Worm (Caenorhabditis elegans): ENCODE measurements around the gene K02E7.1.

Gene K02E7.1

DNA sequence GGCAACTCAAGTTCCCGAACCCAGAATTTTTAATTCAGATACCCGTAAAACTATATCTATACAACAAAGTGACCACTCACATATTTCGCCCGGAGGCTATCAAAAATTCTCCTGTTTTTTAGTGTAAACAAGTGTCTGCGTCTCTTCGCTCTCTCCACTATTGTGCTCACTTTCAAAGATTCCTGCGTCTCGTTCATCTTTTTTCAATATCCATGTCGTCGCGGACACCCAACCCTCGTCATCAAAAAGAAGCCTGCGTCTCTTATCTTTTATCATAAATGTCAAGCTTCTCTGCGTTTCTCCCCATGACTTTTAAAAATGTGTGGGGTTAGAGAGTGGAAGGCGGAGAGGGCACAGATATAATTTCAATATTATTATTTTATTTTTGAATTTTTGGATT, 1.9 kb downstream of the K02E7.1 start:
- TF ChIP-seq nhr-76 (tag; optimal IDR thresholded peaks at IDR 0.05): no peak
- no peak for TF ChIP-seq mdl-1 (tag; optimal IDR thresholded peaks at IDR 0.05)
- peak; percentile 57 for TF ChIP-seq egl-5 (tag; optimal IDR thresholded peaks at IDR 0.05)
- peak; percentile 59 for TF ChIP-seq hmg-11 (tag; optimal IDR thresholded peaks at IDR 0.05)
- TF ChIP-seq nhr-11 (tag; optimal IDR thresholded peaks at IDR 0.05): no peak
- TF ChIP-seq nfya-1 (tag; optimal IDR thresholded peaks at IDR 0.05; ENCODE audit: insufficient read depth): peak; percentile 61
- no peak for TF ChIP-seq fos-1 (tag; optimal IDR thresholded peaks at IDR 0.05)
- peak; percentile 32 for TF ChIP-seq snpc-4 (tag; optimal IDR thresholded peaks at IDR 0.05)
- TF ChIP-seq skn-1 (tag; optimal IDR thresholded peaks at IDR 0.05): peak; percentile 81
- TF ChIP-seq sea-2 (GFP tag; optimal IDR thresholded peaks at IDR 0.05): no peak
- peak; percentile 35 for TF ChIP-seq pha-4 (tag; optimal IDR thresholded peaks at IDR 0.05)
- peak; percentile 10 for TF ChIP-seq lin-15B (tag; optimal IDR thresholded peaks at IDR 0.05)
- peak; percentile 11 for TF ChIP-seq lin-39 (tag; optimal IDR thresholded peaks at IDR 0.05)
- no peak for TF ChIP-seq jun-1 (tag; optimal IDR thresholded peaks at IDR 0.05)

ce11 chrII:1085546-1085945, 2.6 kb downstream of the K02E7.1 start:
- TF ChIP-seq R02D3.7 (tag; optimal IDR thresholded peaks at IDR 0.05) (no peak), tbx-2 (tag; optimal IDR thresholded peaks at IDR 0.05) (no peak), lin-39 (tag; optimal IDR thresholded peaks at IDR 0.05) (no peak), hmg-11 (tag; optimal IDR thresholded peaks at IDR 0.05) (no peak), ZK546.5 (tag; optimal IDR thresholded peaks at IDR 0.05) (no peak), ztf-11 (tag; optimal IDR thresholded peaks at IDR 0.05) (no peak), elt-3 (tag; optimal IDR thresholded peaks at IDR 0.05) (no peak), lin-15B (tag; optimal IDR thresholded peaks at IDR 0.05) (no peak), eor-1 (tag; optimal IDR thresholded peaks at IDR 0.05) (no peak), nhr-43 (tag; optimal IDR thresholded peaks at IDR 0.05; ENCODE audit: poor library complexity, severe bottlenecking) (no peak)

- TF ChIP-seq mdl-1 (tag; optimal IDR thresholded peaks at IDR 0.05) (no peak), elt-3 (tag; optimal IDR thresholded peaks at IDR 0.05) (no peak), nhr-11 (tag; optimal IDR thresholded peaks at IDR 0.05) (no peak), nhr-237 (tag; optimal IDR thresholded peaks at IDR 0.05) (no peak), mml-1 (tag; optimal IDR thresholded peaks at IDR 0.05) (no peak), elt-1 (tag; optimal IDR thresholded peaks at IDR 0.05) (no peak), egl-27 (tag; optimal IDR thresholded peaks at IDR 0.05) (no peak), ZK546.5 (tag; optimal IDR thresholded peaks at IDR 0.05) (no peak), ceh-16 (tag; optimal IDR thresholded peaks at IDR 0.05) (no peak), nhr-23 (tag; optimal IDR thresholded peaks at IDR 0.05) (peak; percentile 5), nfya-1 (tag; optimal IDR thresholded peaks at IDR 0.05; ENCODE audit: insufficient read depth) (peak; percentile 15), nhr-12 (tag; optimal IDR thresholded peaks at IDR 0.05) (no peak), pqm-1 (tag; optimal IDR thresholded peaks at IDR 0.05) (no peak), fos-1 (tag; optimal IDR thresholded peaks at IDR 0.05) (no peak), ztf-4 (tag; optimal IDR thresholded peaks at IDR 0.05) (no peak), ama-1 (optimal IDR thresholded peaks at IDR 0.05) (no peak), unc-62 (GFP tag; optimal IDR thresholded peaks at IDR 0.05) (no peak), pha-4 (tag; optimal IDR thresholded peaks at IDR 0.05) (peak; percentile 10), ceh-82 (tag; optimal IDR thresholded peaks at IDR 0.05) (no peak), egl-5 (tag; optimal IDR thresholded peaks at IDR 0.05) (peak; percentile 19), unc-39 (tag; optimal IDR thresholded peaks at IDR 0.05) (no peak)
Measured at ce11 chrII:1086479-1086878, 3.5 kb downstream of the K02E7.1 start.

- TF ChIP-seq nfya-1 (tag; optimal IDR thresholded peaks at IDR 0.05; ENCODE audit: insufficient read depth): no peak
- no peak for TF ChIP-seq pqm-1 (tag; optimal IDR thresholded peaks at IDR 0.05)
- TF ChIP-seq unc-39 (tag; optimal IDR thresholded peaks at IDR 0.05): no peak
- TF ChIP-seq skn-1 (tag; optimal IDR thresholded peaks at IDR 0.05): no peak
- TF ChIP-seq mdl-1 (tag; optimal IDR thresholded peaks at IDR 0.05): no peak
- no peak for TF ChIP-seq aly-2 (tag; optimal IDR thresholded peaks at IDR 0.05)
- TF ChIP-seq ceh-9 (tag; optimal IDR thresholded peaks at IDR 0.05): no peak
- no peak for TF ChIP-seq lin-39 (tag; optimal IDR thresholded peaks at IDR 0.05)
Measured at ce11 chrII:1088527-1089230, 5.7 kb downstream of the K02E7.1 start.
